Worm (Caenorhabditis elegans) whole organism, L4/young adult: ENCODE data around the gene C17F4.3.
"Not testable (repeated sequence)": the region's sequence is repeated elsewhere in the genome, so short reads cannot be mapped to it uniquely, and the experiment has no call there.

Experiments used
- W03F9.2 ChIP-seq: fragments of 150-350 bp; optimal IDR thresholded peaks from 2 replicates; lab custom pipeline; 2014; ENCODE audit warnings: missing biosample characterization, missing genetic modification characterization
- dao-5 ChIP-seq: sonication (generic microtip); optimal IDR thresholded peaks from 2 replicates; lab custom pipeline; 2016; ENCODE audit warnings: missing genotype, missing genetic modification characterization, moderate library complexity, missing compliant biosample characterization
- him-1 ChIP-seq: sonication (generic microtip); optimal IDR thresholded peaks from 2 replicates; lab custom pipeline; 2016; ENCODE audit warnings: missing genotype, missing genetic modification reagents, missing genetic modification characterization, missing compliant biosample characterization

ce11 chrII:3215762-3216161, 24.5 kb upstream of the C17F4.3 start, which contains the start of gene ZC239.3:
- TF ChIP-seq dao-5, him-1, W03F9.2 (tag; lab: Kevin White, UChicago): not testable (repeated sequence)
